Fruit fly (Drosophila melanogaster) whole organism, embryonic: ENCODE data around the gene TFAM.

Experiments used
- Bteb2 ChIP-seq: fragments of 200-800 bp; sonication (Bioruptor generic); optimal IDR thresholded peaks from 2 replicates; lab custom pipeline; 2016; ENCODE audit warnings: missing biosample characterization, missing genetic modification characterization
- C15 ChIP-seq: fragments of 200-800 bp; sonication (Bioruptor generic); IDR thresholded peaks from 3 replicates; pipeline ENCODE4 v1.3.6; 2022; ENCODE audit warnings: missing biosample characterization, missing genetic modification characterization
- CG10147 ChIP-seq: fragments of 200-800 bp; sonication (Bioruptor generic); optimal IDR thresholded peaks from 2 replicates; lab custom pipeline; 2019; ENCODE audit warnings: missing biosample characterization, mild to moderate bottlenecking, missing genetic modification characterization, moderate library complexity
- CG10654 ChIP-seq: fragments of 200-800 bp; sonication (Bioruptor generic); optimal IDR thresholded peaks from 2 replicates; lab custom pipeline; 2016; ENCODE audit warnings: missing biosample characterization, missing genetic modification characterization
- CG1233 ChIP-seq: fragments of 200-800 bp; sonication (Bioruptor generic); optimal IDR thresholded peaks from 4 replicates; lab custom pipeline; 2018; ENCODE audit warnings: missing biosample characterization, mild to moderate bottlenecking, missing genetic modification characterization
- CG14860 ChIP-seq: fragments of 200-800 bp; sonication (Bioruptor generic); IDR thresholded peaks from 3 replicates; pipeline ENCODE4 v1.3.6; 2022; ENCODE audit warnings: missing biosample characterization, missing genetic modification characterization; ENCODE audit not compliant: partially characterized antibody
- CG14965 ChIP-seq: fragments of 200-800 bp; sonication (Bioruptor generic); optimal IDR thresholded peaks from 2 replicates; lab custom pipeline; 2016; ENCODE audit warnings: missing biosample characterization, missing genetic modification characterization, borderline replicate concordance
- CG1647 ChIP-seq: fragments of 200-800 bp; sonication (Bioruptor generic); optimal IDR thresholded peaks from 3 replicates; lab custom pipeline; 2016; ENCODE audit warnings: missing biosample characterization, missing genetic modification characterization
- CG17385 ChIP-seq: fragments of 200-800 bp; sonication (Bioruptor generic); optimal IDR thresholded peaks from 3 replicates; lab custom pipeline; 2018; ENCODE audit warnings: missing biosample characterization, mild to moderate bottlenecking, missing genetic modification characterization
- CG17912 ChIP-seq: fragments of 200-800 bp; sonication (Bioruptor generic); optimal IDR thresholded peaks from 2 replicates; lab custom pipeline; 2018; ENCODE audit warnings: missing biosample characterization, mild to moderate bottlenecking, missing genetic modification characterization
- CG31441 ChIP-seq: fragments of 200-800 bp; sonication (Bioruptor generic); IDR thresholded peaks from 2 replicates; pipeline ENCODE4 v1.3.6; 2022; ENCODE audit warnings: missing biosample characterization, missing genetic modification characterization
- CG33557 ChIP-seq: fragments of 200-800 bp; sonication (Bioruptor generic); optimal IDR thresholded peaks from 2 replicates; lab custom pipeline; 2019; ENCODE audit warnings: missing biosample characterization, mild to moderate bottlenecking, missing genetic modification characterization, moderate library complexity
- CG34376 ChIP-seq: fragments of 200-800 bp; sonication (Bioruptor generic); optimal IDR thresholded peaks from 2 replicates; lab custom pipeline; 2018; ENCODE audit warnings: missing biosample characterization, mild to moderate bottlenecking, missing genetic modification characterization
- CG42726 ChIP-seq: fragments of 200-800 bp; sonication (Bioruptor generic); IDR thresholded peaks from 2 replicates; pipeline ENCODE4 v1.3.6; 2022; ENCODE audit warnings: missing biosample characterization, missing genetic modification characterization; ENCODE audit not compliant: partially characterized antibody
- CG5953 ChIP-seq: fragments of 200-800 bp; sonication (Bioruptor generic); IDR thresholded peaks from 2 replicates; pipeline ENCODE4 v1.3.6; 2022; ENCODE audit warnings: missing biosample characterization, missing genetic modification characterization
- CG6813 ChIP-seq: fragments of 200-800 bp; sonication (Bioruptor generic); optimal IDR thresholded peaks from 2 replicates; lab custom pipeline; 2017; ENCODE audit warnings: missing biosample characterization, missing genetic modification characterization, mild to moderate bottlenecking, moderate library complexity, missing genetic modification reagents
- CG7928 ChIP-seq: fragments of 200-800 bp; sonication (Bioruptor generic); optimal IDR thresholded peaks from 2 replicates; lab custom pipeline; 2017; ENCODE audit warnings: missing biosample characterization, mild to moderate bottlenecking, missing genetic modification characterization
- CG8281 ChIP-seq: fragments of 200-800 bp; sonication (Bioruptor generic); optimal IDR thresholded peaks from 2 replicates; lab custom pipeline; 2018; ENCODE audit warnings: missing biosample characterization, mild to moderate bottlenecking, missing genetic modification characterization, moderate library complexity
- CG8359 ChIP-seq: fragments of 200-800 bp; sonication (Bioruptor generic); optimal IDR thresholded peaks from 2 replicates; lab custom pipeline; 2017; ENCODE audit warnings: missing biosample characterization, mild to moderate bottlenecking, missing genetic modification characterization, borderline replicate concordance
- CG9817 ChIP-seq: fragments of 200-800 bp; sonication (Bioruptor generic); optimal IDR thresholded peaks from 2 replicates; lab custom pipeline; 2018; ENCODE audit warnings: missing biosample characterization, mild to moderate bottlenecking, missing genetic modification characterization, moderate library complexity
- CHES-1-like ChIP-seq: fragments of 200-800 bp; sonication (Bioruptor generic); optimal IDR thresholded peaks from 2 replicates; lab custom pipeline; 2016; ENCODE audit warnings: missing biosample characterization, missing genetic modification characterization
- Dbx ChIP-seq: fragments of 200-800 bp; sonication (Bioruptor generic); IDR thresholded peaks from 3 replicates; pipeline ENCODE4 v1.3.6; 2022; ENCODE audit warnings: missing biosample characterization, missing genetic modification characterization
- Dll ChIP-seq: fragments of 200-800 bp; sonication (Bioruptor generic); IDR thresholded peaks from 4 replicates; pipeline ENCODE4 v1.3.6; 2022; ENCODE audit warnings: missing biosample characterization, missing genetic modification characterization; ENCODE audit not compliant: partially characterized antibody
- E2f2 ChIP-seq: fragments of 200-800 bp; sonication (Bioruptor generic); IDR thresholded peaks from 2 replicates; pipeline ENCODE4 v1.3.6; 2022; ENCODE audit warnings: missing biosample characterization, missing genetic modification characterization
- Fer2 ChIP-seq: fragments of 200-800 bp; sonication (Bioruptor generic); optimal IDR thresholded peaks from 2 replicates; lab custom pipeline; 2018; ENCODE audit warnings: missing biosample characterization, mild to moderate bottlenecking, missing genetic modification characterization, moderate library complexity
- Gug ChIP-seq: fragments of 200-800 bp; sonication (Bioruptor generic); IDR thresholded peaks from 4 replicates; pipeline ENCODE4 v1.3.6; 2022; ENCODE audit warnings: missing biosample characterization, missing genetic modification characterization
- H2.0 ChIP-seq: fragments of 200-800 bp; sonication (Bioruptor generic); IDR thresholded peaks from 2 replicates; pipeline ENCODE4 v1.3.6; 2022; ENCODE audit warnings: missing biosample characterization, missing genetic modification characterization
- Med ChIP-seq: fragments of 200-800 bp; sonication (Bioruptor generic); peaks from one replicate; lab custom pipeline; 2016; ENCODE audit warnings: missing biosample characterization, missing genetic modification characterization, mild to moderate bottlenecking, inconsistent platforms, moderate library complexity
- Mes4 ChIP-seq: fragments of 200-800 bp; sonication (Bioruptor generic); optimal IDR thresholded peaks from 2 replicates; lab custom pipeline; 2016; ENCODE audit warnings: missing biosample characterization, missing genetic modification characterization
- Nf-YB ChIP-seq: fragments of 200-800 bp; sonication (Bioruptor generic); optimal IDR thresholded peaks from 3 replicates; lab custom pipeline; 2019; ENCODE audit warnings: missing biosample characterization, mild to moderate bottlenecking, missing genetic modification characterization, moderate library complexity
- Oli ChIP-seq: fragments of 200-800 bp; sonication (Bioruptor generic); optimal IDR thresholded peaks from 2 replicates; lab custom pipeline; 2018; ENCODE audit warnings: missing biosample characterization, mild to moderate bottlenecking, missing genetic modification characterization, moderate library complexity
- Poxn ChIP-seq: fragments of 200-800 bp; sonication (Bioruptor generic); IDR thresholded peaks from 2 replicates; pipeline ENCODE4 v1.3.6; 2022; ENCODE audit warnings: missing biosample characterization, missing genetic modification characterization
- Usf ChIP-seq: fragments of 200-800 bp; sonication (Bioruptor generic); optimal IDR thresholded peaks from 2 replicates; lab custom pipeline; 2017; ENCODE audit warnings: missing genotype, missing biosample characterization, missing genetic modification characterization
- al ChIP-seq: fragments of 200-800 bp; sonication (Bioruptor generic); IDR thresholded peaks from 2 replicates; pipeline ENCODE4 v1.3.6; 2022; ENCODE audit warnings: missing biosample characterization, missing genetic modification characterization
- aop ChIP-seq: fragments of 200-800 bp; sonication (Bioruptor generic); IDR thresholded peaks from 2 replicates; pipeline ENCODE4 v1.3.6; 2022; ENCODE audit warnings: missing biosample characterization, missing genetic modification characterization
- br ChIP-seq: fragments of >200 bp; optimal IDR thresholded peaks from 2 replicates; lab custom pipeline; 2017
- chif ChIP-seq, 2 experiments: fragments of 200-800 bp; sonication (Bioruptor generic); optimal IDR thresholded peaks; 3 replicates each; lab custom pipeline; 2016; ENCODE audit warnings: missing biosample characterization in 2 of 2, missing genetic modification characterization in 2 of 2
- corto ChIP-seq: fragments of 200-800 bp; sonication (Bioruptor generic); optimal IDR thresholded peaks from 2 replicates; lab custom pipeline; 2016; ENCODE audit warnings: missing biosample characterization, mild to moderate bottlenecking, missing genetic modification characterization, moderate library complexity
- disco-r ChIP-seq: fragments of 200-800 bp; sonication (Bioruptor generic); optimal IDR thresholded peaks from 2 replicates; lab custom pipeline; 2016; ENCODE audit warnings: missing biosample characterization, missing genetic modification characterization
- dm ChIP-seq: fragments of 200-800 bp; sonication (Bioruptor generic); optimal IDR thresholded peaks from 3 replicates; lab custom pipeline; 2016; ENCODE audit warnings: missing biosample characterization, missing genetic modification characterization
- exex ChIP-seq: fragments of 200-800 bp; sonication (Bioruptor generic); optimal IDR thresholded peaks from 4 replicates; lab custom pipeline; 2018; ENCODE audit warnings: missing biosample characterization, mild to moderate bottlenecking, missing genetic modification characterization, moderate library complexity
- hbn ChIP-seq: fragments of 200-800 bp; sonication (Bioruptor generic); IDR thresholded peaks from 2 replicates; pipeline ENCODE4 v1.3.6; 2022; ENCODE audit warnings: missing biosample characterization, missing genetic modification characterization; ENCODE audit not compliant: partially characterized antibody
- hkb ChIP-seq, 2 experiments: fragments of 200-800 bp in 1 of 2; fragments of >200 bp in 1 of 2; sonication (Bioruptor generic) in 1 of 2; IDR thresholded peaks in 1 of 2; optimal IDR thresholded peaks in 1 of 2; 2 replicates each; pipeline versions ENCODE4 v1.3.6 to Lab custom; 2017 to 2022; ENCODE audit warnings: missing biosample characterization in 1 of 2, missing genetic modification characterization in 1 of 2
- ken ChIP-seq: fragments of 200-800 bp; sonication (Bioruptor generic); IDR thresholded peaks from 3 replicates; pipeline ENCODE4 v1.3.6; 2022; ENCODE audit warnings: missing biosample characterization, missing genetic modification characterization
- luna ChIP-seq: fragments of 200-800 bp; sonication (Bioruptor generic); optimal IDR thresholded peaks from 2 replicates; lab custom pipeline; 2016; ENCODE audit warnings: missing biosample characterization, missing genetic modification characterization
- ranshi ChIP-seq: fragments of 200-800 bp; sonication (Bioruptor generic); IDR thresholded peaks from 2 replicates; pipeline ENCODE4 v1.3.6; 2022; ENCODE audit warnings: missing biosample characterization, missing genetic modification characterization
- ssp ChIP-seq: fragments of 200-800 bp; sonication (Bioruptor generic); IDR thresholded peaks from 2 replicates; pipeline ENCODE4 v1.3.6; 2022; ENCODE audit warnings: missing biosample characterization, missing genetic modification characterization
- tap ChIP-seq: fragments of 200-800 bp; optimal IDR thresholded peaks from 3 replicates; lab custom pipeline; 2019; ENCODE audit warnings: missing biosample characterization, mild to moderate bottlenecking, missing genetic modification characterization, moderate library complexity
- yki ChIP-seq: fragments of >200 bp; optimal IDR thresholded peaks from 3 replicates; lab custom pipeline; 2018

TFAM gene

dm6 chr3R:20592517-20593462, 16.0 kb upstream of the TFAM start, which contains the start of the genes Pus1 and bon (continued):
- TF ChIP-seq CG8359 (GFP tag; lab: Kevin White, UChicago): no peak
- peak; percentile 46 for TF ChIP-seq exex (tag; lab: Kevin White, UChicago)
- no peak for TF ChIP-seq tap (tag; lab: Kevin White, UChicago)
- no peak for TF ChIP-seq luna (GFP tag; lab: Kevin White, UChicago)
- peak; percentile 37 for TF ChIP-seq E2f2
- 0 out of 2 replicates have a peak, but pooled peaks have one; percentile 21 for TF ChIP-seq CG31441
- TF ChIP-seq disco-r (GFP tag; lab: Kevin White, UChicago): no peak
- peak; percentile 28 for TF ChIP-seq CG17912 (GFP tag; lab: Kevin White, UChicago)
- TF ChIP-seq br (lab: Kevin White, UChicago): no peak
- TF ChIP-seq Mes4 (GFP tag; lab: Kevin White, UChicago): no peak
- TF ChIP-seq CG14965 (GFP tag; lab: Kevin White, UChicago): no peak
- peak; percentile 64 for TF ChIP-seq CHES-1-like
- TF ChIP-seq CG5953 (GFP tag; lab: Robert Waterston, UW): 0 out of 2 replicates have a peak, but pooled peaks have one; percentile 26
- no peak for TF ChIP-seq H2.0 (GFP tag; lab: Robert Waterston, UW)
- TF ChIP-seq CG7928 (GFP tag; lab: Kevin White, UChicago): no peak
- no peak for TF ChIP-seq Oli (tag; lab: Kevin White, UChicago)
- TF ChIP-seq CG17385: peak; percentile 95
- no peak for TF ChIP-seq CG33557 (GFP tag; lab: Kevin White, UChicago)
- TF ChIP-seq Nf-YB: no peak
- no peak for TF ChIP-seq CG9817 (tag; lab: Kevin White, UChicago)
- no peak for TF ChIP-seq yki
- TF ChIP-seq ken (GFP tag; lab: Robert Waterston, UW): peak; percentile 34; the same call in 1 of the 3 replicates
- TF ChIP-seq hkb (optimal IDR thresholded peaks at IDR 0.05; lab: Kevin White, UChicago): no peak
- no peak for TF ChIP-seq hkb (GFP tag; IDR thresholded peaks at IDR 0.05; lab: Robert Waterston, UW)
- no peak for TF ChIP-seq CG10654 (GFP tag; lab: Kevin White, UChicago)
- no peak for TF ChIP-seq CG6813
- TF ChIP-seq CG1233 (GFP tag; lab: Kevin White, UChicago): no peak
- TF ChIP-seq C15 (GFP tag; lab: Robert Waterston, UW): no peak
- peak; percentile 53 for TF ChIP-seq dm (GFP tag; lab: Kevin White, UChicago)
- TF ChIP-seq aop (GFP tag; lab: Robert Waterston, UW): no peak
- TF ChIP-seq Poxn (GFP tag; lab: Robert Waterston, UW): no peak
- TF ChIP-seq ssp (GFP tag; lab: Robert Waterston, UW): no peak
- TF ChIP-seq CG1647 (GFP tag; lab: Kevin White, UChicago): no peak
- no peak for TF ChIP-seq Gug (GFP tag; lab: Robert Waterston, UW)
- TF ChIP-seq CG8281: no peak
- peak; percentile 87 for TF ChIP-seq Med (GFP tag; lab: Kevin White, UChicago)
- TF ChIP-seq al (GFP tag; lab: Robert Waterston, UW): no peak
- TF ChIP-seq hbn: no peak
- no peak for TF ChIP-seq chif (GFP tag; optimal IDR thresholded peaks at IDR 0.05; lab: Kevin White, UChicago)
- no peak for TF ChIP-seq ranshi (GFP tag; lab: Robert Waterston, UW)
- no peak for TF ChIP-seq Fer2 (tag; lab: Kevin White, UChicago)
- no peak for TF ChIP-seq corto
- no peak for TF ChIP-seq CG42726
- no peak for TF ChIP-seq Dbx (GFP tag; lab: Robert Waterston, UW)
- TF ChIP-seq CG14860 (GFP tag; lab: Robert Waterston, UW): 0 out of 3 replicates have a peak, but pooled peaks have one; percentile 7
- no peak for TF ChIP-seq Bteb2
- no peak for TF ChIP-seq Dll (GFP tag; lab: Robert Waterston, UW)
- TF ChIP-seq CG10147 (GFP tag; lab: Kevin White, UChicago): no peak
- no peak for TF ChIP-seq Usf (GFP tag; lab: Kevin White, UChicago)
- peak; percentile 10 for TF ChIP-seq CG34376 (GFP tag; lab: Kevin White, UChicago)
